Worm (Caenorhabditis elegans): ENCODE measurements around the gene npr-8.

Gene npr-8

ce11 chrX:7420571-7420970 is 43.5 kb downstream of the npr-8 start, which contains the start of gene C10A4.9:
Gene C10A4.9 (plus strand): TSS chrX:7420871.
- TF ChIP-seq sem-4 (tag; optimal IDR thresholded peaks at IDR 0.05), result no peak

DNA sequence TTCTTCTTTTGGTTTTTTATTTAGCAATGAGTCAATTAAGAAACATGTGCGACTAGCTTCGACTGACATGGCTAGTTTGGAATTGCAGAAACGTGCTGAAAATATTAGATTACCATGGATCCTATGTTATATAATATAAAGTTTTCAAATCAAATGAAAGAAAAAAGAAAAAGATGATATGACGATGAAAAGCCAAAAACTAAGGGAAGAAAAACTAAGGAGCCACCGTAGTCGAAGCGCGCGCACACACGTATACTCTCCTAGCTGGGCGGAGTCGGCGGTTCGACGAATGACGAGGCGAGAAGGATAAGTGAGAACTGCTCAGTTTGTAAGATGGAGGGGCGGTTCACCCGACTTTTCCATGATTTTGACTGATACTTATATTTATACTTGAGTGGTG is 47.7 kb downstream of the npr-8 start, which contains the start of gene mnm-2:
Gene mnm-2, minus strand, starts transcription at position 101 of the 400 bp plus-strand sequence.
- no peak for TF ChIP-seq fos-1 (tag; optimal IDR thresholded peaks at IDR 0.05)
- TF ChIP-seq gmeb-1 (tag; optimal IDR thresholded peaks at IDR 0.05), result no peak
- no peak for TF ChIP-seq blmp-1 (tag; optimal IDR thresholded peaks at IDR 0.05; ENCODE audit: insufficient read depth)
- no peak for TF ChIP-seq alr-1 (tag; optimal IDR thresholded peaks at IDR 0.05)
- no peak for TF ChIP-seq unc-55 (GFP tag; optimal IDR thresholded peaks at IDR 0.05)
- no peak for TF ChIP-seq crh-2 (tag; optimal IDR thresholded peaks at IDR 0.05)
- TF ChIP-seq nhr-23 (tag; optimal IDR thresholded peaks at IDR 0.05), result no peak
- TF ChIP-seq peb-1 (tag; optimal IDR thresholded peaks at IDR 0.05), result no peak
- TF ChIP-seq lin-39 (tag; optimal IDR thresholded peaks at IDR 0.05), result no peak
- no peak for TF ChIP-seq nhr-12 (tag; optimal IDR thresholded peaks at IDR 0.05)
- no peak for TF ChIP-seq egl-27 (tag; optimal IDR thresholded peaks at IDR 0.05)

DNA sequence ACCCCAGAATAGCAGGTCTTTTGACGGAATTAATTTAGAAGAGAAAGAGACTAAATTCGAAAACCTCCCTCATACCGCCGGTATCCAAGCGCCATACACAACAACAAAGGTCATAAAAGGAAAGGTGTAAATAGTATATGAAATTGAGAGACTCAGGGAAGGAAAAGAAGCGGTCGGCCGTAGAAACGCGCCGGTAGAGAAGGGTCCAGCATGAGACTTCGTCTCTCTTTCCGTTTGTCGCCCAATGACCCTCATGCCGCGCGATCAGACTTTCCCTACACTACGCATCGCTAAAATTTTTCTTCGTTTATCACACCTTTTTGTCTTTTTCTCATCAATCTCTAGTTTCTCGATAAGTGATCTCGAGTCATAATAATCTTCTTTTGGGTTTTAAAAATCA is 53.4 kb downstream of the npr-8 start:
- TF ChIP-seq nhr-25 (tag; optimal IDR thresholded peaks at IDR 0.05) (peak; percentile 68), unc-62 (GFP tag; optimal IDR thresholded peaks at IDR 0.05) (no peak), lin-11 (tag; optimal IDR thresholded peaks at IDR 0.05) (no peak), mbf-1 (tag; optimal IDR thresholded peaks at IDR 0.05) (no peak), aly-2 (tag; optimal IDR thresholded peaks at IDR 0.05) (no peak), blmp-1 (tag; optimal IDR thresholded peaks at IDR 0.05; ENCODE audit: insufficient read depth) (peak; percentile 63), fos-1 (tag; optimal IDR thresholded peaks at IDR 0.05) (peak; percentile 12), snpc-4 (tag; optimal IDR thresholded peaks at IDR 0.05) (no peak), nhr-21 (tag; optimal IDR thresholded peaks at IDR 0.05) (peak; percentile 32), ceh-82 (tag; optimal IDR thresholded peaks at IDR 0.05) (no peak), sma-3 (GFP tag; optimal IDR thresholded peaks at IDR 0.05) (peak; percentile 52), ceh-16 (tag; optimal IDR thresholded peaks at IDR 0.05) (peak; percentile 35), unc-39 (tag; optimal IDR thresholded peaks at IDR 0.05) (no peak), lin-39 (tag; optimal IDR thresholded peaks at IDR 0.05) (no peak), ZK546.5 (tag; optimal IDR thresholded peaks at IDR 0.05) (no peak), alr-1 (tag; optimal IDR thresholded peaks at IDR 0.05) (no peak)

ce11 chrX:7431165-7431564 is 54.1 kb downstream of the npr-8 start, which contains the start of gene clc-2:
Gene clc-2 (plus strand): TSS chrX:7431465.
- TF ChIP-seq unc-55 (GFP tag; optimal IDR thresholded peaks at IDR 0.05), result no peak
- no peak for TF ChIP-seq snpc-4 (tag; optimal IDR thresholded peaks at IDR 0.05)
- TF ChIP-seq ceh-82 (tag; optimal IDR thresholded peaks at IDR 0.05), result no peak
- TF ChIP-seq mdl-1 (tag; optimal IDR thresholded peaks at IDR 0.05), result no peak
- no peak for TF ChIP-seq dmd-4 (tag; optimal IDR thresholded peaks at IDR 0.05)
- no peak for TF ChIP-seq gmeb-1 (tag; optimal IDR thresholded peaks at IDR 0.05)
- no peak for TF ChIP-seq Y55F3AM.14 (GFP tag; optimal IDR thresholded peaks at IDR 0.05)
- no peak for TF ChIP-seq F13H6.1 (tag; optimal IDR thresholded peaks at IDR 0.05)
- TF ChIP-seq mbf-1 (tag; optimal IDR thresholded peaks at IDR 0.05), result no peak
- TF ChIP-seq ztf-4 (tag; optimal IDR thresholded peaks at IDR 0.05), result no peak
- no peak for TF ChIP-seq unc-39 (tag; optimal IDR thresholded peaks at IDR 0.05)
- TF ChIP-seq nhr-6 (tag; optimal IDR thresholded peaks at IDR 0.05), result no peak
- TF ChIP-seq crh-2 (tag; optimal IDR thresholded peaks at IDR 0.05), result no peak
- no peak for TF ChIP-seq skn-1 (tag; optimal IDR thresholded peaks at IDR 0.05)
- no peak for TF ChIP-seq egl-27 (tag; optimal IDR thresholded peaks at IDR 0.05)
- TF ChIP-seq sem-4 (tag; optimal IDR thresholded peaks at IDR 0.05), result no peak
- TF ChIP-seq nhr-21 (tag; optimal IDR thresholded peaks at IDR 0.05), result no peak

ce11 chrX:7433269-7433668 is 56.2 kb downstream of the npr-8 start, which contains the start of gene clc-5:
Gene clc-5 (plus strand): TSS chrX:7433569.
- TF ChIP-seq F13H6.1 (tag; optimal IDR thresholded peaks at IDR 0.05), result no peak
- TF ChIP-seq elt-1 (tag; optimal IDR thresholded peaks at IDR 0.05), result no peak
- no peak for TF ChIP-seq mbf-1 (tag; optimal IDR thresholded peaks at IDR 0.05)
- TF ChIP-seq egl-27 (tag; optimal IDR thresholded peaks at IDR 0.05), result no peak
- TF ChIP-seq dmd-4 (tag; optimal IDR thresholded peaks at IDR 0.05), result no peak
- no peak for TF ChIP-seq ama-1 (optimal IDR thresholded peaks at IDR 0.05)
- no peak for TF ChIP-seq unc-39 (tag; optimal IDR thresholded peaks at IDR 0.05)
- TF ChIP-seq nhr-237 (tag; optimal IDR thresholded peaks at IDR 0.05), result no peak
- TF ChIP-seq mdl-1 (tag; optimal IDR thresholded peaks at IDR 0.05), result no peak
- no peak for TF ChIP-seq lin-39 (tag; optimal IDR thresholded peaks at IDR 0.05)
- no peak for TF ChIP-seq lin-11 (tag; optimal IDR thresholded peaks at IDR 0.05)
- TF ChIP-seq zag-1 (tag; optimal IDR thresholded peaks at IDR 0.05), result no peak
- TF ChIP-seq ztf-11 (tag; optimal IDR thresholded peaks at IDR 0.05), result no peak
- TF ChIP-seq lin-13 (GFP tag; optimal IDR thresholded peaks at IDR 0.05), result no peak
- no peak for TF ChIP-seq C34F6.9 (tag; optimal IDR thresholded peaks at IDR 0.05)
- no peak for TF ChIP-seq nhr-23 (tag; optimal IDR thresholded peaks at IDR 0.05)
- TF ChIP-seq nhr-11 (tag; optimal IDR thresholded peaks at IDR 0.05), result no peak
- TF ChIP-seq elt-3 (tag; optimal IDR thresholded peaks at IDR 0.05), result no peak
- TF ChIP-seq nhr-6 (tag; optimal IDR thresholded peaks at IDR 0.05), result no peak

Data from whole organism, L2 larva.